Worm (Caenorhabditis elegans): ENCODE results near the gene pup-2.

pup-2 gene

ce11 chrIII:5147445-5147844 is 38.3 kb upstream of the pup-2 start:
- TF ChIP-seq R02D3.7 (tag; optimal IDR thresholded peaks at IDR 0.05) (no peak), gmeb-1 (tag; optimal IDR thresholded peaks at IDR 0.05) (no peak), alr-1 (tag; optimal IDR thresholded peaks at IDR 0.05) (no peak), nhr-11 (tag; optimal IDR thresholded peaks at IDR 0.05) (no peak), dmd-4 (tag; optimal IDR thresholded peaks at IDR 0.05) (no peak), fos-1 (tag; optimal IDR thresholded peaks at IDR 0.05) (no peak), nhr-25 (tag; optimal IDR thresholded peaks at IDR 0.05) (no peak), unc-39 (tag; optimal IDR thresholded peaks at IDR 0.05) (no peak), lin-39 (tag; optimal IDR thresholded peaks at IDR 0.05) (no peak), snpc-4 (tag; optimal IDR thresholded peaks at IDR 0.05) (no peak), nhr-12 (tag; optimal IDR thresholded peaks at IDR 0.05) (no peak), skn-1 (tag; optimal IDR thresholded peaks at IDR 0.05) (no peak), lsy-2 (tag; optimal IDR thresholded peaks at IDR 0.05) (no peak), nhr-6 (tag; optimal IDR thresholded peaks at IDR 0.05) (no peak), crh-2 (tag; optimal IDR thresholded peaks at IDR 0.05) (no peak)

ce11 chrIII:5149478-5149877 is 36.2 kb upstream of the pup-2 start, which contains the start of gene Y54H5A.2:
Gene Y54H5A.2, minus strand, starts transcription at chrIII:5149578.
- TF ChIP-seq lsy-2 (tag; optimal IDR thresholded peaks at IDR 0.05), result no peak
- TF ChIP-seq sma-9 (GFP tag; optimal IDR thresholded peaks at IDR 0.05), result no peak
- TF ChIP-seq sma-9 (tag; optimal IDR thresholded peaks at IDR 0.05), result no peak
- no peak for TF ChIP-seq lin-13 (GFP tag; optimal IDR thresholded peaks at IDR 0.05)
- TF ChIP-seq unc-62 (GFP tag; optimal IDR thresholded peaks at IDR 0.05), result no peak
- TF ChIP-seq ama-1 (optimal IDR thresholded peaks at IDR 0.05), result no peak
- TF ChIP-seq unc-55 (GFP tag; optimal IDR thresholded peaks at IDR 0.05), result no peak
- no peak for TF ChIP-seq R02D3.7 (tag; optimal IDR thresholded peaks at IDR 0.05)
- no peak for TF ChIP-seq nhr-23 (tag; optimal IDR thresholded peaks at IDR 0.05)
- no peak for TF ChIP-seq alr-1 (tag; optimal IDR thresholded peaks at IDR 0.05)
- no peak for TF ChIP-seq peb-1 (tag; optimal IDR thresholded peaks at IDR 0.05)
- TF ChIP-seq ceh-82 (tag; optimal IDR thresholded peaks at IDR 0.05), result no peak
- no peak for TF ChIP-seq C34F6.9 (tag; optimal IDR thresholded peaks at IDR 0.05)
- no peak for TF ChIP-seq nhr-11 (tag; optimal IDR thresholded peaks at IDR 0.05)
- no peak for TF ChIP-seq nhr-25 (tag; optimal IDR thresholded peaks at IDR 0.05)
- TF ChIP-seq unc-39 (tag; optimal IDR thresholded peaks at IDR 0.05), result no peak

- no peak for TF ChIP-seq lin-13 (GFP tag; optimal IDR thresholded peaks at IDR 0.05)
- TF ChIP-seq gmeb-1 (tag; optimal IDR thresholded peaks at IDR 0.05), result no peak
- no peak for TF ChIP-seq ZK546.5 (tag; optimal IDR thresholded peaks at IDR 0.05)
- TF ChIP-seq sem-4 (tag; optimal IDR thresholded peaks at IDR 0.05), result no peak
- no peak for TF ChIP-seq sma-3 (GFP tag; optimal IDR thresholded peaks at IDR 0.05)
- TF ChIP-seq dmd-4 (tag; optimal IDR thresholded peaks at IDR 0.05), result no peak
- TF ChIP-seq nhr-237 (tag; optimal IDR thresholded peaks at IDR 0.05), result no peak
- TF ChIP-seq nhr-12 (tag; optimal IDR thresholded peaks at IDR 0.05), result no peak
- no peak for TF ChIP-seq lsy-2 (tag; optimal IDR thresholded peaks at IDR 0.05)
These were observed 35.7 kb upstream of the pup-2 start for ce11 chrIII:5150012-5150411.

- TF ChIP-seq alr-1 (tag; optimal IDR thresholded peaks at IDR 0.05) (no peak), ztf-1 (GFP tag; conservative IDR thresholded peaks at IDR 0.05) (no peak), nhr-11 (tag; optimal IDR thresholded peaks at IDR 0.05) (no peak), ZK546.5 (tag; optimal IDR thresholded peaks at IDR 0.05) (no peak), lin-39 (tag; optimal IDR thresholded peaks at IDR 0.05) (no peak), nhr-77 (tag; optimal IDR thresholded peaks at IDR 0.05) (no peak), ztf-4 (tag; optimal IDR thresholded peaks at IDR 0.05) (no peak), skn-1 (tag; optimal IDR thresholded peaks at IDR 0.05) (no peak), sma-3 (GFP tag; optimal IDR thresholded peaks at IDR 0.05) (no peak), unc-39 (tag; optimal IDR thresholded peaks at IDR 0.05) (no peak)
These were observed 34.7 kb upstream of the pup-2 start for ce11 chrIII:5150980-5151379.

ce11 chrIII:5153137-5153536 is 32.6 kb upstream of the pup-2 start, which contains the start of the genes rbm-42 and grwd-1:
Gene rbm-42, minus strand, starts transcription at chrIII:5153229.
Gene grwd-1, plus strand, starts transcription at chrIII:5153464.
- TF ChIP-seq mab-5 (tag; optimal IDR thresholded peaks at IDR 0.05) (no peak), C34F6.9 (tag; optimal IDR thresholded peaks at IDR 0.05) (peak; percentile 64), skn-1 (tag; optimal IDR thresholded peaks at IDR 0.05) (no peak), lsy-2 (tag; optimal IDR thresholded peaks at IDR 0.05) (peak in 1 of 2 experiments; percentile 54), Y55F3AM.14 (GFP tag; optimal IDR thresholded peaks at IDR 0.05) (no peak), crh-2 (tag; optimal IDR thresholded peaks at IDR 0.05) (peak; percentile 21), unc-55 (GFP tag; optimal IDR thresholded peaks at IDR 0.05) (peak; percentile 80), lin-13 (GFP tag; optimal IDR thresholded peaks at IDR 0.05) (no peak)

Data from whole organism, L2 larva.